ENCODE assay signal across 4 worm cellular contexts in the genomic region with DNA sequence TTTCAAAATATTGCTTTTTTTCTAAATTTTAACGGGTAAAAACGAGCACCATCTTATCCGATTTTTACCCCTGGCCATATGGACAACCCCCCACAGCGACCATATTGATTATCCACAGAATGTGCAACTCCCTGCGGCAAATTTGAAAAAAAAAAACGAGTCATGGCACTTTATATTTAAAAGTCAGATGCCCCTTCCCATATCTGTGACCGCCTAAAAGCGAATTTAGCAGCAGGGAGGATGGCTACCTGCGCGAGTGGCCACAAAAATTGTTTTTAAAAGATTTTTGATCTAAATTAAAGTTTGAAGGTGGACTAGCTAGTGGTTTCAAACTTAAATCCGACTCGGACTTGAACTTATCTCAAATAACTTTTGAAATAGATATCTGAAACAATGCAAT.
TF ChIP-seq lines count a peak whose summit lies in the region.

No protein-coding gene starts in this region.

TF ChIP-seq in whole organism, L2 larva, 48 proteins besides CTCF, POLR2A, EP300 and RAD21 (continues in another document):
- TF ChIP-seq nhr-21 (tag; optimal IDR thresholded peaks at IDR 0.05; lab: Kevin White, UChicago) = peak; percentile 99
- peak; percentile 81 for TF ChIP-seq ceh-16 (tag; optimal IDR thresholded peaks at IDR 0.05; lab: Kevin White, UChicago)
- TF ChIP-seq ama-1 (optimal IDR thresholded peaks at IDR 0.05; lab: Kevin White, UChicago) = peak; percentile 47
- TF ChIP-seq mab-5 (tag; optimal IDR thresholded peaks at IDR 0.05; lab: Kevin White, UChicago) = peak; percentile 96
- TF ChIP-seq lsy-2 (tag; optimal IDR thresholded peaks at IDR 0.05; lab: Kevin White, UChicago) = peak; percentile 95 to 96
- peak; percentile 99 for TF ChIP-seq crh-2 (tag; optimal IDR thresholded peaks at IDR 0.05; lab: Kevin White, UChicago)
- peak; percentile 94 for TF ChIP-seq nhr-77 (tag; optimal IDR thresholded peaks at IDR 0.05; lab: Kevin White, UChicago)
- peak; percentile 97 for TF ChIP-seq sem-4 (tag; optimal IDR thresholded peaks at IDR 0.05; lab: Kevin White, UChicago)
- TF ChIP-seq nhr-10 (tag; optimal IDR thresholded peaks at IDR 0.05; lab: Kevin White, UChicago) = peak; percentile 98
- TF ChIP-seq zag-1 (tag; optimal IDR thresholded peaks at IDR 0.05; lab: Kevin White, UChicago) = peak; percentile 98
- peak; percentile 98 for TF ChIP-seq sma-9 (GFP tag; optimal IDR thresholded peaks at IDR 0.05; lab: Kevin White, UChicago)
- peak; percentile 45 for TF ChIP-seq sma-9 (tag; optimal IDR thresholded peaks at IDR 0.05; lab: Kevin White, UChicago)
- TF ChIP-seq unc-39 (tag; optimal IDR thresholded peaks at IDR 0.05; lab: Kevin White, UChicago) = peak; percentile 73
- TF ChIP-seq aly-2 (tag; optimal IDR thresholded peaks at IDR 0.05; lab: Kevin White, UChicago) = peak; percentile 56
- TF ChIP-seq ztf-4 (tag; optimal IDR thresholded peaks at IDR 0.05; lab: Kevin White, UChicago) = peak; percentile 87
- no peak for TF ChIP-seq elt-1 (tag; optimal IDR thresholded peaks at IDR 0.05; lab: Kevin White, UChicago)
- TF ChIP-seq fos-1 (tag; optimal IDR thresholded peaks at IDR 0.05; lab: Kevin White, UChicago) = peak; percentile 97
- TF ChIP-seq lin-13 (GFP tag; optimal IDR thresholded peaks at IDR 0.05; lab: Kevin White, UChicago) = peak; percentile 98
- peak; percentile 95 for TF ChIP-seq ceh-82 (tag; optimal IDR thresholded peaks at IDR 0.05; lab: Kevin White, UChicago)
- peak; percentile 75 for TF ChIP-seq unc-62 (GFP tag; optimal IDR thresholded peaks at IDR 0.05; lab: Kevin White, UChicago)
- peak; percentile 93 for TF ChIP-seq gmeb-1 (tag; optimal IDR thresholded peaks at IDR 0.05; lab: Kevin White, UChicago)

TF ChIP-seq in whole organism, L4 larva, 104 proteins besides CTCF, POLR2A, EP300 and RAD21 (continues in another document):
- TF ChIP-seq gei-8 (GFP tag; optimal IDR thresholded peaks at IDR 0.05; lab: Kevin White, UChicago) = peak; percentile 91
- TF ChIP-seq daf-12 (tag; optimal IDR thresholded peaks at IDR 0.05; lab: Kevin White, UChicago) = peak; percentile 7
- peak; percentile 96 for TF ChIP-seq hlh-11 (tag; optimal IDR thresholded peaks at IDR 0.05; lab: Kevin White, UChicago)
- TF ChIP-seq mdt-29 (GFP tag; IDR thresholded peaks at IDR 0.05; lab: Robert Waterston, UW) = peak; percentile 93
- peak; percentile 96 for TF ChIP-seq nhr-48 (tag; optimal IDR thresholded peaks at IDR 0.05; lab: Kevin White, UChicago)
- TF ChIP-seq lim-7 (GFP tag; IDR thresholded peaks at IDR 0.05; lab: Robert Waterston, UW) = peak; percentile 49; the same call in 1 of the 2 replicates
- peak; percentile 85 for TF ChIP-seq nhr-28 (tag; optimal IDR thresholded peaks at IDR 0.05; lab: Kevin White, UChicago)
- peak; percentile 52 for TF ChIP-seq attf-4 (tag; optimal IDR thresholded peaks at IDR 0.05; lab: Kevin White, UChicago)
- peak; percentile 92 for TF ChIP-seq nhr-25 (tag; optimal IDR thresholded peaks at IDR 0.05; lab: Kevin White, UChicago; ENCODE audit: borderline replicate concordance, insufficient read depth)
- TF ChIP-seq unc-62 (GFP tag; optimal IDR thresholded peaks at IDR 0.05 in 1 of 2; lab: Kevin White, UChicago) = peak; percentile 77 to 99
- no peak for TF ChIP-seq unc-62 (tag; optimal IDR thresholded peaks at IDR 0.05; lab: Kevin White, UChicago)
- TF ChIP-seq ceh-20 (GFP tag; IDR thresholded peaks at IDR 0.05; lab: Robert Waterston, UW) = peak; percentile 97
- peak; percentile 40 for TF ChIP-seq cey-2 (tag; optimal IDR thresholded peaks at IDR 0.05; lab: Kevin White, UChicago; ENCODE audit: borderline replicate concordance, insufficient read depth)
- no peak for TF ChIP-seq R02D3.7 (tag; optimal IDR thresholded peaks at IDR 0.05; lab: Kevin White, UChicago)
- TF ChIP-seq lin-1 (GFP tag; IDR thresholded peaks at IDR 0.05; lab: Robert Waterston, UW) = peak; percentile 74
- TF ChIP-seq fos-1 (tag; optimal IDR thresholded peaks at IDR 0.05; lab: Kevin White, UChicago) = peak; percentile 89
- TF ChIP-seq madf-5 (GFP tag; IDR thresholded peaks at IDR 0.05; lab: Robert Waterston, UW) = peak; percentile 32 to 84; a peak in 2 of 4 replicates
- TF ChIP-seq dmd-8 (GFP tag; IDR thresholded peaks at IDR 0.05; lab: Robert Waterston, UW) = 0 out of 2 replicates have a peak, but pooled peaks have one; percentile 55
- TF ChIP-seq duxl-1 (tag; optimal IDR thresholded peaks at IDR 0.05; lab: Kevin White, UChicago; ENCODE audit: poor library complexity) = peak; percentile 98
- TF ChIP-seq nhr-102 (tag; optimal IDR thresholded peaks at IDR 0.05; lab: Kevin White, UChicago) = peak; percentile 99
- TF ChIP-seq ceh-32 (tag; optimal IDR thresholded peaks at IDR 0.05; lab: Kevin White, UChicago; ENCODE audit: poor library complexity) = peak; percentile 86

TF ChIP-seq in whole organism, late embryonic, 69 proteins besides CTCF, POLR2A, EP300 and RAD21 (continues in another document):
- TF ChIP-seq zip-5 (tag; optimal IDR thresholded peaks at IDR 0.05; lab: Kevin White, UChicago) = no peak
- TF ChIP-seq fkh-10 (GFP tag; optimal IDR thresholded peaks at IDR 0.05; lab: Kevin White, UChicago) = peak; percentile 35
- peak; percentile 28 for TF ChIP-seq unc-86 (tag; optimal IDR thresholded peaks at IDR 0.05; lab: Kevin White, UChicago)
- no peak for TF ChIP-seq pha-2 (tag; optimal IDR thresholded peaks at IDR 0.05; lab: Kevin White, UChicago)
- TF ChIP-seq ref-2 (tag; optimal IDR thresholded peaks at IDR 0.05; lab: Kevin White, UChicago) = peak; percentile 81
- TF ChIP-seq ceh-14 (tag; optimal IDR thresholded peaks at IDR 0.05; lab: Kevin White, UChicago) = peak; percentile 6
- TF ChIP-seq ceh-2 (tag; optimal IDR thresholded peaks at IDR 0.05; lab: Kevin White, UChicago) = peak; percentile 17
- TF ChIP-seq nhr-11 (tag; optimal IDR thresholded peaks at IDR 0.05; lab: Kevin White, UChicago) = no peak
- no peak for TF ChIP-seq dmd-4 (tag; optimal IDR thresholded peaks at IDR 0.05; lab: Kevin White, UChicago; ENCODE audit: borderline replicate concordance)
- no peak for TF ChIP-seq ahr-1 (tag; optimal IDR thresholded peaks at IDR 0.05; lab: Kevin White, UChicago)
- TF ChIP-seq syd-9 (tag; optimal IDR thresholded peaks at IDR 0.05; lab: Kevin White, UChicago) = peak; percentile 71
- peak; percentile 8 for TF ChIP-seq F13H6.1 (tag; optimal IDR thresholded peaks at IDR 0.05; lab: Kevin White, UChicago)
- peak; percentile 87 for TF ChIP-seq dve-1 (tag; optimal IDR thresholded peaks at IDR 0.05; lab: Kevin White, UChicago)
- TF ChIP-seq ceh-18 (tag; optimal IDR thresholded peaks at IDR 0.05; lab: Kevin White, UChicago) = peak; percentile 95
- TF ChIP-seq nhr-232 (tag; optimal IDR thresholded peaks at IDR 0.05; lab: Kevin White, UChicago) = no peak
- TF ChIP-seq sox-2 (GFP tag; IDR thresholded peaks at IDR 0.05; lab: Robert Waterston, UW) = peak; percentile 4; the same call in 1 of the 2 replicates
- no peak for TF ChIP-seq pha-4 (tag; optimal IDR thresholded peaks at IDR 0.05; lab: Kevin White, UChicago)
- TF ChIP-seq pros-1 (tag; optimal IDR thresholded peaks at IDR 0.05; lab: Kevin White, UChicago) = peak; percentile 35
- TF ChIP-seq unc-42 (tag; optimal IDR thresholded peaks at IDR 0.05; lab: Kevin White, UChicago) = peak; percentile 89
- peak; percentile 58 for TF ChIP-seq ztf-16 (tag; optimal IDR thresholded peaks at IDR 0.05; lab: Kevin White, UChicago)
- TF ChIP-seq tbx-7 (tag; optimal IDR thresholded peaks at IDR 0.05; lab: Kevin White, UChicago) = no peak
- peak; percentile 64 for TF ChIP-seq ets-4 (tag; optimal IDR thresholded peaks at IDR 0.05; lab: Kevin White, UChicago)
- peak; percentile 4 for TF ChIP-seq hlh-6 (tag; optimal IDR thresholded peaks at IDR 0.05; lab: Kevin White, UChicago)
- peak; percentile 78 for TF ChIP-seq tbx-2 (tag; optimal IDR thresholded peaks at IDR 0.05; lab: Kevin White, UChicago)

TF ChIP-seq in whole organism, mixed stage, embryonic, 35 proteins besides CTCF, POLR2A, EP300 and RAD21 (continues in another document):
- TF ChIP-seq cnd-1 (tag; optimal IDR thresholded peaks at IDR 0.05; lab: Kevin White, UChicago) (no peak), hlh-1 (tag; optimal IDR thresholded peaks at IDR 0.05; lab: Kevin White, UChicago) (peak; percentile 93), ces-1 (GFP tag; optimal IDR thresholded peaks at IDR 0.05; lab: Kevin White, UChicago) (peak; percentile 86), pha-4 (tag; optimal IDR thresholded peaks at IDR 0.05; lab: Kevin White, UChicago) (peak; percentile 83), mls-2 (tag; optimal IDR thresholded peaks at IDR 0.05; lab: Kevin White, UChicago) (peak; percentile 5), snpc-4 (tag; optimal IDR thresholded peaks at IDR 0.05; lab: Kevin White, UChicago) (no peak), lin-32 (GFP tag; optimal IDR thresholded peaks at IDR 0.05; lab: Kevin White, UChicago) (no peak), elt-1 (tag; optimal IDR thresholded peaks at IDR 0.05; lab: Kevin White, UChicago; ENCODE audit: borderline replicate concordance, insufficient read depth) (peak; percentile 53), flh-1 (GFP tag; optimal IDR thresholded peaks at IDR 0.05; lab: Kevin White, UChicago) (no peak), sem-2 (GFP tag; optimal IDR thresholded peaks at IDR 0.05; lab: Kevin White, UChicago) (no peak), bed-3 (GFP tag; optimal IDR thresholded peaks at IDR 0.05; lab: Kevin White, UChicago) (no peak), lsy-2 (tag; optimal IDR thresholded peaks at IDR 0.05; lab: Kevin White, UChicago) (peak; percentile 83), lin-13 (tag; optimal IDR thresholded peaks at IDR 0.05; lab: Kevin White, UChicago) (peak; percentile 80), ceh-39 (tag; optimal IDR thresholded peaks at IDR 0.05; lab: Kevin White, UChicago) (peak; percentile 68), blmp-1 (tag; optimal IDR thresholded peaks at IDR 0.05; lab: Kevin White, UChicago) (peak; percentile 6), unc-39 (tag; optimal IDR thresholded peaks at IDR 0.05; lab: Kevin White, UChicago) (peak; percentile 70), ztf-11 (tag; optimal IDR thresholded peaks at IDR 0.05; lab: Kevin White, UChicago) (no peak), nhr-76 (tag; optimal IDR thresholded peaks at IDR 0.05; lab: Kevin White, UChicago) (no peak), unc-120 (tag; optimal IDR thresholded peaks at IDR 0.05; lab: Kevin White, UChicago; ENCODE audit: poor library complexity, severe bottlenecking) (peak; percentile 59), nhr-12 (tag; optimal IDR thresholded peaks at IDR 0.05; lab: Kevin White, UChicago) (peak; percentile 28), unc-62 (GFP tag; optimal IDR thresholded peaks at IDR 0.05; lab: Kevin White, UChicago) (peak; percentile 67), elt-3 (tag; optimal IDR thresholded peaks at IDR 0.05; lab: Kevin White, UChicago) (peak; percentile 71), zip-8 (tag; optimal IDR thresholded peaks at IDR 0.05; lab: Kevin White, UChicago) (no peak), M03D4.4 (tag; optimal IDR thresholded peaks at IDR 0.05; lab: Kevin White, UChicago) (no peak), drap-1 (GFP tag; optimal IDR thresholded peaks at IDR 0.05; lab: Kevin White, UChicago) (peak; percentile 75), nhr-237 (tag; optimal IDR thresholded peaks at IDR 0.05; lab: Kevin White, UChicago) (peak; percentile 98), ham-2 (GFP tag; optimal IDR thresholded peaks at IDR 0.05; lab: Kevin White, UChicago) (no peak)
